Worm (Caenorhabditis elegans): Measurements from ENCODE around the gene sid-2.

The sid-2 gene

ce11 chrIII:13672654-13673330 is 6.5 kb upstream of the sid-2 start, which contains the start of gene aqp-11:
Gene aqp-11 (plus strand): TSS chrIII:13673280.
- TF ChIP-seq hmg-4 (GFP tag; optimal IDR thresholded peaks at IDR 0.05) = no peak

ce11 chrIII:13682019-13682418 is 2.8 kb downstream of the sid-2 start:
- TF ChIP-seq aly-1 (tag; optimal IDR thresholded peaks at IDR 0.05) = no peak
- TF ChIP-seq flt-1 (GFP tag; IDR thresholded peaks at IDR 0.05) = no peak
- TF ChIP-seq tra-4 (tag; optimal IDR thresholded peaks at IDR 0.05) = no peak
- TF ChIP-seq ets-7 (tag; optimal IDR thresholded peaks at IDR 0.05) = no peak
- no peak for TF ChIP-seq hmg-4 (GFP tag; optimal IDR thresholded peaks at IDR 0.05)
- TF ChIP-seq scrt-1 (GFP tag; IDR thresholded peaks at IDR 0.05) = no peak
- no peak for TF ChIP-seq ceh-13 (GFP tag; optimal IDR thresholded peaks at IDR 0.05)
- TF ChIP-seq F13C5.2 (tag; optimal IDR thresholded peaks at IDR 0.05) = no peak
- TF ChIP-seq B0310.2 (tag; optimal IDR thresholded peaks at IDR 0.05) = no peak
- TF ChIP-seq ama-1 (optimal IDR thresholded peaks at IDR 0.05) = no peak

ce11 chrIII:13683275-13683674 is 4.0 kb downstream of the sid-2 start:
- TF ChIP-seq flt-1 (GFP tag; IDR thresholded peaks at IDR 0.05) (no peak), ceh-36 (tag; optimal IDR thresholded peaks at IDR 0.05) (no peak), hnd-1 (tag; optimal IDR thresholded peaks at IDR 0.05) (no peak), tra-4 (tag; optimal IDR thresholded peaks at IDR 0.05) (no peak), pes-1 (GFP tag; IDR thresholded peaks at IDR 0.05) (no peak), F13C5.2 (tag; optimal IDR thresholded peaks at IDR 0.05) (no peak), tbx-37 (GFP tag; conservative IDR thresholded peaks at IDR 0.05) (no peak), ama-1 (optimal IDR thresholded peaks at IDR 0.05) (no peak)

- no peak for TF ChIP-seq hnd-1 (tag; optimal IDR thresholded peaks at IDR 0.05)
- TF ChIP-seq B0310.2 (tag; optimal IDR thresholded peaks at IDR 0.05) = no peak
- no peak for TF ChIP-seq pes-1 (GFP tag; IDR thresholded peaks at IDR 0.05)
- no peak for TF ChIP-seq aly-1 (tag; optimal IDR thresholded peaks at IDR 0.05)
- no peak for TF ChIP-seq scrt-1 (GFP tag; IDR thresholded peaks at IDR 0.05)
- no peak for TF ChIP-seq ama-1 (optimal IDR thresholded peaks at IDR 0.05)
Observed at ce11 chrIII:13684236-13684635, 5.0 kb downstream of the sid-2 start.

ce11 chrIII:13686309-13686708 is 7.1 kb downstream of the sid-2 start, which contains the start of gene dyf-2:
Gene dyf-2 (minus strand): TSS chrIII:13686445.
- no peak for TF ChIP-seq flt-1 (GFP tag; IDR thresholded peaks at IDR 0.05)
- TF ChIP-seq aly-1 (tag; optimal IDR thresholded peaks at IDR 0.05) = no peak
- no peak for TF ChIP-seq tra-4 (tag; optimal IDR thresholded peaks at IDR 0.05)
- TF ChIP-seq pes-1 (GFP tag; IDR thresholded peaks at IDR 0.05) = no peak
- TF ChIP-seq tbx-37 (GFP tag; conservative IDR thresholded peaks at IDR 0.05) = no peak
- no peak for TF ChIP-seq scrt-1 (GFP tag; IDR thresholded peaks at IDR 0.05)
- TF ChIP-seq ceh-36 (tag; optimal IDR thresholded peaks at IDR 0.05) = no peak
- TF ChIP-seq ets-7 (tag; optimal IDR thresholded peaks at IDR 0.05) = no peak
- TF ChIP-seq tbx-11 (GFP tag; IDR thresholded peaks at IDR 0.05) = no peak
- TF ChIP-seq ceh-13 (GFP tag; optimal IDR thresholded peaks at IDR 0.05) = no peak
- no peak for TF ChIP-seq ama-1 (optimal IDR thresholded peaks at IDR 0.05)

- no peak for TF ChIP-seq hnd-1 (tag; optimal IDR thresholded peaks at IDR 0.05)
- TF ChIP-seq flt-1 (GFP tag; IDR thresholded peaks at IDR 0.05) = no peak
- no peak for TF ChIP-seq aly-1 (tag; optimal IDR thresholded peaks at IDR 0.05)
- no peak for TF ChIP-seq hmg-4 (GFP tag; optimal IDR thresholded peaks at IDR 0.05)
- no peak for TF ChIP-seq pes-1 (GFP tag; IDR thresholded peaks at IDR 0.05)
- no peak for TF ChIP-seq scrt-1 (GFP tag; IDR thresholded peaks at IDR 0.05)
- no peak for TF ChIP-seq F13C5.2 (tag; optimal IDR thresholded peaks at IDR 0.05)
- no peak for TF ChIP-seq tra-4 (tag; optimal IDR thresholded peaks at IDR 0.05)
- no peak for TF ChIP-seq B0310.2 (tag; optimal IDR thresholded peaks at IDR 0.05)
- TF ChIP-seq ceh-13 (GFP tag; optimal IDR thresholded peaks at IDR 0.05) = no peak
- TF ChIP-seq tbx-37 (GFP tag; conservative IDR thresholded peaks at IDR 0.05) = no peak
- TF ChIP-seq ama-1 (optimal IDR thresholded peaks at IDR 0.05) = no peak
- TF ChIP-seq ets-7 (tag; optimal IDR thresholded peaks at IDR 0.05) = no peak
- no peak for TF ChIP-seq sea-1 (GFP tag; conservative IDR thresholded peaks at IDR 0.05)
- no peak for TF ChIP-seq tbx-11 (GFP tag; IDR thresholded peaks at IDR 0.05)
Observed at ce11 chrIII:13687211-13687610, 8.0 kb downstream of the sid-2 start, which contains the start of gene cul-2. Gene cul-2 (plus strand): TSS chrIII:13687269.

ce11 chrIII:13692555-13692954 is 13.3 kb downstream of the sid-2 start, which contains the start of gene cyn-2:
Gene cyn-2 (plus strand): TSS chrIII:13692668.
- TF ChIP-seq hnd-1 (tag; optimal IDR thresholded peaks at IDR 0.05) (no peak), ama-1 (optimal IDR thresholded peaks at IDR 0.05) (no peak), hmbx-1 (tag; optimal IDR thresholded peaks at IDR 0.05) (no peak), B0310.2 (tag; optimal IDR thresholded peaks at IDR 0.05) (no peak), pes-1 (GFP tag; IDR thresholded peaks at IDR 0.05) (no peak), ceh-36 (tag; optimal IDR thresholded peaks at IDR 0.05) (no peak), tra-4 (tag; optimal IDR thresholded peaks at IDR 0.05) (no peak), sea-1 (GFP tag; conservative IDR thresholded peaks at IDR 0.05) (no peak), ceh-13 (GFP tag; optimal IDR thresholded peaks at IDR 0.05) (no peak), flt-1 (GFP tag; IDR thresholded peaks at IDR 0.05) (no peak), F13C5.2 (tag; optimal IDR thresholded peaks at IDR 0.05) (no peak), aly-1 (tag; optimal IDR thresholded peaks at IDR 0.05) (no peak), tbx-37 (GFP tag; conservative IDR thresholded peaks at IDR 0.05) (no peak), tbx-11 (GFP tag; IDR thresholded peaks at IDR 0.05) (no peak), ets-7 (tag; optimal IDR thresholded peaks at IDR 0.05) (no peak), hmg-4 (GFP tag; optimal IDR thresholded peaks at IDR 0.05) (no peak), scrt-1 (GFP tag; IDR thresholded peaks at IDR 0.05) (no peak)

ce11 chrIII:13693187-13693586 is 13.9 kb downstream of the sid-2 start:
- TF ChIP-seq ceh-13 (GFP tag; optimal IDR thresholded peaks at IDR 0.05) (no peak), hmbx-1 (tag; optimal IDR thresholded peaks at IDR 0.05) (no peak)

Data from whole organism, early embryonic.